Worm (Caenorhabditis elegans): ENCODE data around the gene F56H9.2.

Gene F56H9.2

DNA sequence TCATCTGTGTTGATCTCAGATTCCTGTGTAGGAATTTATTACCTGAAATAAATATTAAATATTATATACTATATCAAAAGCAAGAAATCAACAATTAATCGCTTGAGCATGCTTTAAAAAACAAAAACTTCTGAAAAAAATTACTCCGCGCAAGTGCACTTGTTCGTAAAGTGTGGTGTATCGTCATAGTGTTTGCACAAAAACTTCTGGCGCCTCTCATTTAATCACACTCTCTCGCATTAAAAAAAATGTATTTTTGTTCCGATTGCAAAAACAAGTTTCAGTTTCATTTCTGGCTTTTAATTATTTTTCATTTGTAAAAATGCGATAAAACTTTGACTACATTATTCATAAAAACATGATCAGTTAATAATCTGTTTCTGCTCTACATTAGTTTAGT lies 38.4 kb upstream of the F56H9.2 start, which contains the start of the genes C14C10.10 and ril-2:
Gene C14C10.10, minus strand, starts transcription at position 19 of the 400 bp plus-strand sequence.
Gene ril-2, minus strand, starts transcription at position 48 of the 400 bp plus-strand sequence.
- peak; percentile 35 for TF ChIP-seq crh-2 (tag; optimal IDR thresholded peaks at IDR 0.05)
- TF ChIP-seq elt-3 (tag; optimal IDR thresholded peaks at IDR 0.05): no peak
- TF ChIP-seq unc-62 (GFP tag; optimal IDR thresholded peaks at IDR 0.05): no peak
- TF ChIP-seq blmp-1 (tag; optimal IDR thresholded peaks at IDR 0.05; ENCODE audit: insufficient read depth): no peak
- peak; percentile 46 for TF ChIP-seq unc-55 (GFP tag; optimal IDR thresholded peaks at IDR 0.05)
- no peak for TF ChIP-seq mbf-1 (tag; optimal IDR thresholded peaks at IDR 0.05)
- no peak for TF ChIP-seq ceh-16 (tag; optimal IDR thresholded peaks at IDR 0.05)
- TF ChIP-seq C34F6.9 (tag; optimal IDR thresholded peaks at IDR 0.05): peak; percentile 50
- TF ChIP-seq gmeb-1 (tag; optimal IDR thresholded peaks at IDR 0.05): no peak
- peak in 1 of 2 experiments; percentile 29 for TF ChIP-seq lsy-2 (tag; optimal IDR thresholded peaks at IDR 0.05)

DNA sequence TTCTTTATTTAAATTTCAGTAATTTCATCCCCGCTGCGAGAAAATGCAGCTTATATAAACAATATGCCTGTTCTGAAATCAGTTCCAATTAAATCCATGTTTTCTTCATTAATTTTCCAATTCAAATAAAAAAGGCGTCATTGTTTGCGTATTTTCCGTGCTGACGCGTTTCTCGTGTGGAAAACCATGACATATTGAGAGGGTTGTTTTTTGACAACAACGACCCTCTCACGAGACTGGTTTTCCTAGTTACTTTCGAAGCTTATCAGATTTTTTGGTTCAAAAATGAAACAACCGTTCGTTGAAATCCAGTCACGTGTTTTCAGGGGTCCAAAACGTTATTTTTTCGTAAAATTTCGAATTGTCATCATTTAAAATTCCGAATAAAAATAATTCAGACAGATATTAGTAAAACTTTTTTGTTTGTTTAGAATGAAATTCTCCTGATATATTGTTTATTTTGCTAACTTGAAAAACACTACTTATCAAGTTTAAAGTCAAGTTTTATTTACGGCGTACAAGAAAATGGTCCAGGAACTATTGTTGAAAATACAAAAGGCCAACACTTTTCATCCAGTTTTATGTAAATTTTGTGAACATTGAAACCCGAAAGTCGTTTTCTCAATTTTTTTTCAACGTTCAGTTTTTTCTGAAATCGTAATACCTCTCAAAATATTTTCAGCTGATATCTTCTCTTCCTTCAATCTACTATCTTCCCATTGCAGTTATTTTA lies 37.8 kb upstream of the F56H9.2 start, which contains the start of gene C14C10.5:
Gene C14C10.5, plus strand, starts transcription at position 683 of the 733 bp plus-strand sequence.
- no peak for TF ChIP-seq sma-3 (GFP tag; optimal IDR thresholded peaks at IDR 0.05)
- no peak for TF ChIP-seq nhr-12 (tag; optimal IDR thresholded peaks at IDR 0.05)
- TF ChIP-seq nhr-77 (tag; optimal IDR thresholded peaks at IDR 0.05): no peak
- TF ChIP-seq zag-1 (tag; optimal IDR thresholded peaks at IDR 0.05): no peak
- peak in 1 of 2 experiments; percentile 14 for TF ChIP-seq lsy-2 (tag; optimal IDR thresholded peaks at IDR 0.05)
- peak; percentile 35 for TF ChIP-seq nhr-129 (tag; optimal IDR thresholded peaks at IDR 0.05)

DNA sequence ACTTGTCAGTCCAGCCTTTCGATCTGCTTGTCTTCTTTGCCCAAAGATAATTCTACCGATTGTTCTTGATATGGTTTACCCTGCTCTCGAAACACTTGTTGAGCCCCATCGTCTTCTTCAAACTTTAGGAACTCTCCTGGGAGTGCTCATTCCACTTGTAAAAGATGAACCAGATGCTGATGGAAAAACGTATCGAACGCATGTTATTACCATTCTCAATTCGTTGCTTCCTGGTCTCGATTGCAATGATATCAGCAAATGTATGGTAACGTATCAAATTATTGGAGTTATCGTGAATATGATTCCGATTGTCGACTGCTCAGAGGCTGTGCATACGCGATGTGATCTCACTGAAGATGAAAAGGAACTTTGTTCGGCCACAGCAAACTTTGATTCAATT lies 35.6 kb upstream of the F56H9.2 start:
- no peak for TF ChIP-seq lin-39 (tag; optimal IDR thresholded peaks at IDR 0.05)
- TF ChIP-seq dmd-4 (tag; optimal IDR thresholded peaks at IDR 0.05): no peak
- no peak for TF ChIP-seq lsy-2 (tag; optimal IDR thresholded peaks at IDR 0.05)
- no peak for TF ChIP-seq ztf-1 (GFP tag; conservative IDR thresholded peaks at IDR 0.05)
- no peak for TF ChIP-seq ztf-4 (tag; optimal IDR thresholded peaks at IDR 0.05)
- TF ChIP-seq nhr-237 (tag; optimal IDR thresholded peaks at IDR 0.05): no peak
- no peak for TF ChIP-seq nhr-12 (tag; optimal IDR thresholded peaks at IDR 0.05)
- no peak for TF ChIP-seq ceh-82 (tag; optimal IDR thresholded peaks at IDR 0.05)
- no peak for TF ChIP-seq lin-11 (tag; optimal IDR thresholded peaks at IDR 0.05)
- no peak for TF ChIP-seq nhr-6 (tag; optimal IDR thresholded peaks at IDR 0.05)
- TF ChIP-seq nhr-77 (tag; optimal IDR thresholded peaks at IDR 0.05): no peak
- no peak for TF ChIP-seq mbf-1 (tag; optimal IDR thresholded peaks at IDR 0.05)
- no peak for TF ChIP-seq gmeb-1 (tag; optimal IDR thresholded peaks at IDR 0.05)
- TF ChIP-seq unc-55 (GFP tag; optimal IDR thresholded peaks at IDR 0.05): no peak
- no peak for TF ChIP-seq Y55F3AM.14 (GFP tag; optimal IDR thresholded peaks at IDR 0.05)
- no peak for TF ChIP-seq ama-1 (optimal IDR thresholded peaks at IDR 0.05)

DNA sequence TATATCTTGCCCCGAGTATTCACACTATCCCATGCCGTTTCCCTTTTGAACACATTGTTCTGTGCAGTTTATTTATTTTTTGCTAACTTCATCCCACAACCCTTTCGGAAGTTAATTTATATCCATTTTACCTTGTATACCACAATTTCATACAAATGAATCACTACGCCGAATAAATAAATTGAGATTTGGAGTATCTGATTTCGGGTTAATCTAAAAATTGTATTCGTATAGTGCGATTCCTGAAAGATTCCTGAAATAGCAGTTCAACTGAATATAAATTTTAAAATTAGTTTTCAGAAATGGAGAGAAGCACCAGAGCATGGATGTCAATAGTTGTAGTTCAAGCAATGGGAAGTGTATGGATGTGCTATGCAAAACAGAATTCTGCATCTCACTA lies 30.4 kb upstream of the F56H9.2 start, which contains the start of gene erg-28:
Gene erg-28, plus strand, starts transcription at position 301 of the 400 bp plus-strand sequence.
- TF ChIP-seq dmd-4 (tag; optimal IDR thresholded peaks at IDR 0.05) (no peak), lin-39 (tag; optimal IDR thresholded peaks at IDR 0.05) (no peak), Y55F3AM.14 (GFP tag; optimal IDR thresholded peaks at IDR 0.05) (no peak), ZK546.5 (tag; optimal IDR thresholded peaks at IDR 0.05) (no peak), elt-3 (tag; optimal IDR thresholded peaks at IDR 0.05) (no peak), nhr-129 (tag; optimal IDR thresholded peaks at IDR 0.05) (no peak), nhr-77 (tag; optimal IDR thresholded peaks at IDR 0.05) (no peak), C34F6.9 (tag; optimal IDR thresholded peaks at IDR 0.05) (no peak)

DNA sequence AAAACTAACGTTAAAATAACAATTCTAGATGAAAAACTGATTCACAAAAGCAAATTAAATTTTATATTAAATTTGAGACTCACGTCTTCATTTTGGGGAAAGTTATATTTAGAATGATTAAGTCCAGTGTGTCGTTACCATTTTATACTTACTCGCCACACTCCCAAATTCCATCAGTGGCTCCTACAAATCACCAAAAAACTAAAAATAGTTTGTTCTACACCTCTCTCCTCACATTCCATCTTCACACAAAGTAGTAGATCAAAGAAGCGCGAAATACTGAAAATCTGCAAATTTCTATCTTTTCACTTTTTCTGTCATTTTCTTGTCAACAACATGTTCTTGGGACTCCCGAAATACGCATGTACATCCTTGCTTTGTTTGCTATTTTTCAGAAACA lies 28.6 kb upstream of the F56H9.2 start, which contains the start of gene ZC116.5:
Gene ZC116.5, minus strand, starts transcription at position 101 of the 400 bp plus-strand sequence.
- no peak for TF ChIP-seq nhr-21 (tag; optimal IDR thresholded peaks at IDR 0.05)
- no peak for TF ChIP-seq fos-1 (tag; optimal IDR thresholded peaks at IDR 0.05)
- no peak for TF ChIP-seq ZK546.5 (tag; optimal IDR thresholded peaks at IDR 0.05)
- no peak for TF ChIP-seq crh-2 (tag; optimal IDR thresholded peaks at IDR 0.05)
- no peak for TF ChIP-seq ztf-11 (tag; optimal IDR thresholded peaks at IDR 0.05)
- no peak for TF ChIP-seq dmd-4 (tag; optimal IDR thresholded peaks at IDR 0.05)
- no peak for TF ChIP-seq peb-1 (tag; optimal IDR thresholded peaks at IDR 0.05)
- no peak for TF ChIP-seq mdl-1 (tag; optimal IDR thresholded peaks at IDR 0.05)
- TF ChIP-seq blmp-1 (tag; optimal IDR thresholded peaks at IDR 0.05; ENCODE audit: insufficient read depth): no peak
- TF ChIP-seq nhr-25 (tag; optimal IDR thresholded peaks at IDR 0.05): no peak
- TF ChIP-seq zag-1 (tag; optimal IDR thresholded peaks at IDR 0.05): no peak
